Worm (Caenorhabditis elegans) whole organism, early embryonic: ENCODE results near the gene H38K22.6.

Experiments
- F13C5.2 ChIP-seq: sonication (generic microtip); optimal IDR thresholded peaks from 2 replicates; lab custom pipeline; 2017; ENCODE audit warnings: mild to moderate bottlenecking, missing genetic modification characterization, inconsistent platforms, missing compliant biosample characterization
- ama-1 ChIP-seq: fragments of 150-350 bp; optimal IDR thresholded peaks from 2 replicates; lab custom pipeline; 2014
- ceh-13 ChIP-seq: fragments of 200-800 bp; sonication (Bioruptor generic); optimal IDR thresholded peaks from 2 replicates; lab custom pipeline; 2018; ENCODE audit warnings: mild to moderate bottlenecking, missing genetic modification characterization, missing compliant biosample characterization
- sea-1 ChIP-seq: fragments of 200-800 bp; sonication (Bioruptor generic); conservative IDR thresholded peaks from 2 replicates; pipeline ENCODE4 v1.3.6; 2022; ENCODE audit warnings: missing genetic modification characterization, missing compliant biosample characterization
- tbx-37 ChIP-seq: fragments of 200-800 bp; sonication (Bioruptor generic); conservative IDR thresholded peaks from 2 replicates; pipeline ENCODE4 v1.3.6; 2022; ENCODE audit warnings: missing genetic modification reagents, missing genetic modification characterization, missing compliant biosample characterization

ce11 chrIII:4358345-4358744, 38.1 kb downstream of the H38K22.6 start:
- TF ChIP-seq tbx-37 (GFP tag; lab: Robert Waterston, UW), result no peak
- no peak for TF ChIP-seq ceh-13 (GFP tag; lab: Kevin White, UChicago)
- TF ChIP-seq sea-1 (GFP tag; lab: Robert Waterston, UW), result no peak
- no peak for TF ChIP-seq F13C5.2 (tag; lab: Kevin White, UChicago)
- no peak for TF ChIP-seq ama-1 (lab: Kevin White, UChicago)
